Worm (Caenorhabditis elegans) whole organism, L4 larva: ENCODE results near the gene C50B6.7.

ENCODE experiments used
- D1046.2 ChIP-seq: fragments of 200-800 bp; sonication (Bioruptor generic); IDR thresholded peaks from 2 replicates; pipeline ENCODE4 v1.3.6; 2022; ENCODE audit warnings: missing genetic modification characterization, missing compliant biosample characterization
- F10B5.3 ChIP-seq: sonication (generic microtip); optimal IDR thresholded peaks from 2 replicates; lab custom pipeline; 2016; ENCODE audit warnings: mild to moderate bottlenecking, missing genetic modification characterization, missing compliant biosample characterization
- F49E8.2 ChIP-seq: sonication (generic microtip); optimal IDR thresholded peaks from 2 replicates; lab custom pipeline; 2016; ENCODE audit warnings: missing compliant biosample characterization, mild to moderate bottlenecking, missing genetic modification characterization, borderline replicate concordance
- T26A8.4 ChIP-seq: fragments of 200-800 bp; sonication (Bioruptor generic); IDR thresholded peaks from 2 replicates; pipeline ENCODE4 v1.3.6; 2022; ENCODE audit warnings: missing genetic modification characterization, missing compliant biosample characterization
- Y105C5A.15 ChIP-seq: fragments of 200-800 bp; sonication (Bioruptor generic); IDR thresholded peaks from 2 replicates; pipeline ENCODE4 v1.3.6; 2022; ENCODE audit warnings: missing genetic modification characterization, missing compliant biosample characterization
- Y75B8A.6 ChIP-seq: fragments of 200-800 bp; sonication (Bioruptor generic); IDR thresholded peaks from 2 replicates; pipeline ENCODE4 v1.3.6; 2022; ENCODE audit warnings: missing genetic modification reagents, missing genetic modification characterization, missing compliant biosample characterization
- ZK546.5 ChIP-seq, 2 experiments: sonication (generic microtip); optimal IDR thresholded peaks; 2 replicates each; lab custom pipeline; 2017; ENCODE audit warnings: missing biosample characterization in 2 of 2, missing genetic modification characterization in 2 of 2
- aly-2 ChIP-seq: sonication (generic microtip); optimal IDR thresholded peaks from 2 replicates; lab custom pipeline; 2018; ENCODE audit warnings: missing biosample characterization, missing genetic modification characterization
- ceh-20 ChIP-seq: fragments of 200-800 bp; sonication (Bioruptor generic); IDR thresholded peaks from 2 replicates; pipeline ENCODE4 v1.3.6; 2022; ENCODE audit warnings: missing genetic modification reagents, missing genetic modification characterization, missing compliant biosample characterization
- ceh-28 ChIP-seq: fragments of 150-350 bp; optimal IDR thresholded peaks from 2 replicates; lab custom pipeline; 2014; ENCODE audit warnings: missing biosample characterization, missing genetic modification reagents, missing genetic modification characterization
- ceh-32 ChIP-seq: sonication (generic microtip); optimal IDR thresholded peaks from 2 replicates; lab custom pipeline; 2016; ENCODE audit warnings: mild to moderate bottlenecking, missing genetic modification characterization, missing compliant biosample characterization; ENCODE audit not compliant: poor library complexity
- ces-1 ChIP-seq: fragments of 150-350 bp; sonication (generic microtip); optimal IDR thresholded peaks from 4 replicates; lab custom pipeline; 2014; ENCODE audit warnings: missing biosample characterization, missing genetic modification reagents, missing genetic modification characterization
- daf-12 ChIP-seq: fragments of 150-350 bp; optimal IDR thresholded peaks from 2 replicates; lab custom pipeline; 2014; ENCODE audit warnings: missing biosample characterization, missing genetic modification reagents, missing genetic modification characterization
- daf-16 ChIP-seq, 3 experiments: sonication (generic microtip); optimal IDR thresholded peaks; 2 replicates each; lab custom pipeline; 2016 to 2017; ENCODE audit warnings: missing genetic modification characterization in 3 of 3, missing genetic modification reagents in 3 of 3, mild to moderate bottlenecking in 2 of 3, missing compliant biosample characterization in 2 of 3, missing biosample characterization in 1 of 3, moderate library complexity in 1 of 3
- dmd-6 ChIP-seq: fragments of 200-800 bp; sonication (Bioruptor generic); IDR thresholded peaks from 2 replicates; pipeline ENCODE4 v1.3.6; 2022; ENCODE audit warnings: missing genetic modification reagents, missing genetic modification characterization, missing compliant biosample characterization
- dmd-8 ChIP-seq: fragments of 200-800 bp; sonication (Bioruptor generic); IDR thresholded peaks from 2 replicates; pipeline ENCODE4 v1.3.6; 2022; ENCODE audit warnings: missing genetic modification characterization, missing compliant biosample characterization
- dmd-9 ChIP-seq: fragments of 200-800 bp; sonication (Bioruptor generic); IDR thresholded peaks from 2 replicates; pipeline ENCODE4 v1.3.6; 2022; ENCODE audit warnings: missing genetic modification reagents, missing genetic modification characterization, missing compliant biosample characterization
- dve-1 ChIP-seq: sonication (generic microtip); optimal IDR thresholded peaks from 2 replicates; lab custom pipeline; 2017; ENCODE audit warnings: antibody characterized with exemption, mild to moderate bottlenecking, missing genetic modification characterization, missing compliant biosample characterization; ENCODE audit not compliant: insufficient read depth
- hlh-11 ChIP-seq: fragments of 200-800 bp; sonication (Bioruptor generic); optimal IDR thresholded peaks from 2 replicates; lab custom pipeline; 2018; ENCODE audit warnings: mild to moderate bottlenecking, missing genetic modification characterization, missing compliant biosample characterization
- jun-1 ChIP-seq: fragments of 150-350 bp; optimal IDR thresholded peaks from 2 replicates; lab custom pipeline; 2014; ENCODE audit warnings: missing biosample characterization, missing genetic modification reagents, missing genetic modification characterization
- lin-1 ChIP-seq: fragments of 200-800 bp; sonication (Bioruptor generic); IDR thresholded peaks from 2 replicates; pipeline ENCODE4 v1.3.6; 2022; ENCODE audit warnings: missing genetic modification reagents, missing genetic modification characterization, missing compliant biosample characterization
- madf-5 ChIP-seq, 2 experiments: fragments of 200-800 bp; sonication (Bioruptor generic); IDR thresholded peaks; 2 replicates each; pipeline ENCODE4 v1.3.6; 2022; ENCODE audit warnings: missing compliant biosample characterization in 2 of 2, missing genetic modification characterization in 2 of 2
- mdt-29 ChIP-seq: fragments of 200-800 bp; sonication (Bioruptor generic); IDR thresholded peaks from 2 replicates; pipeline ENCODE4 v1.3.6; 2022; ENCODE audit warnings: missing genetic modification reagents, missing genetic modification characterization, missing compliant biosample characterization
- mep-1 ChIP-seq: fragments of 150-350 bp; sonication (generic microtip); optimal IDR thresholded peaks from 3 replicates; lab custom pipeline; 2014; ENCODE audit warnings: missing biosample characterization, missing genetic modification characterization
- nhr-10 ChIP-seq: fragments of 150-350 bp; optimal IDR thresholded peaks from 2 replicates; lab custom pipeline; 2014; ENCODE audit warnings: missing biosample characterization, missing genetic modification characterization
- nhr-237 ChIP-seq: sonication (generic microtip); optimal IDR thresholded peaks from 2 replicates; lab custom pipeline; 2017; ENCODE audit warnings: missing biosample characterization, missing genetic modification characterization
- nhr-25 ChIP-seq: sonication (generic microtip); optimal IDR thresholded peaks from 2 replicates; lab custom pipeline; 2017; ENCODE audit warnings: missing genetic modification characterization, mild to moderate bottlenecking, missing compliant biosample characterization, antibody characterized with exemption, moderate library complexity, borderline replicate concordance; ENCODE audit not compliant: insufficient read depth
- nhr-28 ChIP-seq: fragments of 150-350 bp; optimal IDR thresholded peaks from 2 replicates; lab custom pipeline; 2014; ENCODE audit warnings: missing biosample characterization, missing genetic modification characterization
- nhr-41 ChIP-seq: fragments of 200-800 bp; sonication (Bioruptor generic); IDR thresholded peaks from 2 replicates; pipeline ENCODE4 v1.3.6; 2022; ENCODE audit warnings: missing genetic modification reagents, missing genetic modification characterization, missing compliant biosample characterization
- nhr-77 ChIP-seq: fragments of 150-350 bp; optimal IDR thresholded peaks from 2 replicates; lab custom pipeline; 2014; ENCODE audit warnings: missing biosample characterization, missing genetic modification characterization
- pqm-1 ChIP-seq: sonication (generic microtip); optimal IDR thresholded peaks from 2 replicates; lab custom pipeline; 2017; ENCODE audit warnings: missing biosample characterization, missing genetic modification characterization
- sdz-12 ChIP-seq: fragments of 200-800 bp; sonication (Bioruptor generic); optimal IDR thresholded peaks from 2 replicates; lab custom pipeline; 2018; ENCODE audit warnings: mild to moderate bottlenecking, missing genetic modification characterization, missing compliant biosample characterization
- skn-1 ChIP-seq: fragments of 150-350 bp; optimal IDR thresholded peaks from 2 replicates; lab custom pipeline; 2014; ENCODE audit warnings: missing biosample characterization, missing genetic modification characterization
- snpc-1.2 ChIP-seq: fragments of 200-800 bp; sonication (Bioruptor generic); IDR thresholded peaks from 2 replicates; pipeline ENCODE4 v1.3.6; 2022; ENCODE audit warnings: missing genetic modification reagents, missing genetic modification characterization, missing compliant biosample characterization
- tag-97 ChIP-seq: fragments of 200-800 bp; sonication (Bioruptor generic); IDR thresholded peaks from 2 replicates; pipeline ENCODE4 v1.3.6; 2022; ENCODE audit warnings: missing genetic modification characterization, missing compliant biosample characterization
- unc-62 ChIP-seq, 3 experiments: fragments of 150-350 bp in 1 of 3; sonication (generic microtip); optimal IDR thresholded peaks in 2 of 3; peaks in 1 of 3; 1 replicate in 1 of 3; 2 replicates in 2 of 3; lab custom pipeline; 2014 to 2017; ENCODE audit warnings: missing biosample characterization in 3 of 3, missing genetic modification characterization in 3 of 3, missing genetic modification reagents in 3 of 3, missing genotype in 1 of 3
- zag-1 ChIP-seq: fragments of 150-350 bp; optimal IDR thresholded peaks from 2 replicates; lab custom pipeline; 2014; ENCODE audit warnings: missing biosample characterization, missing genetic modification characterization
- zfp-3 ChIP-seq: fragments of 200-800 bp; sonication (Bioruptor generic); conservative IDR thresholded peaks from 2 replicates; pipeline ENCODE4 v1.3.6; 2022; ENCODE audit warnings: missing genetic modification reagents, missing genetic modification characterization, missing compliant biosample characterization
- zip-2 ChIP-seq: fragments of 150-350 bp; optimal IDR thresholded peaks from 2 replicates; lab custom pipeline; 2014; ENCODE audit warnings: missing biosample characterization, missing genetic modification characterization
- ztf-7 ChIP-seq: fragments of 150-350 bp; optimal IDR thresholded peaks from 2 replicates; lab custom pipeline; 2014; ENCODE audit warnings: missing biosample characterization, missing genetic modification characterization

The C50B6.7 gene

DNA sequence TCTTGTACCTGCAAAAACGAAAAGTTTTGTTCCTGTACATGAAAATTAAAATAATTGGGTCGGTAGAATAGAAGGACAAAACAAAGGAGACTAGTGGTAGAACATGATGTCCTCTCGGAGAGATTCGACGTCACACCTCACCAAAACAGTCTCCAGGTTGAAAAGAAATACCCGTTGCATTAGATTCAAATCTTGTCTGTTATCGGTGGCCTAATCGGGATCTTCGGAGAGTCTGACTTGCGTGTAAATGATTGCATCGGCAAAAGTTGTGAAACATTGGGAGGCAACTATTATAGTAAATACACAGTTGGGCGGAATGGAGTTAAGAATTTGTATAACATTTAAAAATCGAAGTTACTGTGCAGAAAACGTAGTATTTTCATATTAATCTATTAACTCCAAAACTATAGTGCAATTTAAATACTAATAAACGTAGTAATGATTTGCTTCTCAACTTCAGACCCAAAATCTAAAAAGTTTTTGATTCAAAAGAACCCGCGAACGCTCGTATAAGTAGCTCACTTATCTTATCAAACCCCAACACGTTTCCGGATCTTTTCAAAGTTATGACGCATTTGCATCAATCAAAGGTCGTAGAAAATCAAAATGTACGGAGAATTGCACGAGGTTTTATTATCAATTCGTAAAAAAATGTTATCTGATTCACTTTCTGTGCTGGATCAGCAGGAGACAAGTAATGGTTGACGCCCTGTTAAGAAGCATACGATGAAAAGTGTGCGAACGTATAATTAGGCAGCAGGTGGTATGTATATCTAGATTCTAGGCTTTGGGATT lies 8.8 kb upstream of the C50B6.7 start, which contains the start of gene nhr-168 (continued):
- TF ChIP-seq dmd-6 (GFP tag; lab: Robert Waterston, UW) = peak; percentile 88
- no peak for TF ChIP-seq snpc-1.2 (GFP tag; lab: Robert Waterston, UW)
- no peak for TF ChIP-seq zag-1 (tag; lab: Kevin White, UChicago)
- TF ChIP-seq dmd-9 = no peak
- no peak for TF ChIP-seq zip-2
- TF ChIP-seq zfp-3 (GFP tag; lab: Robert Waterston, UW) = no peak
- TF ChIP-seq nhr-10 (tag; lab: Kevin White, UChicago) = no peak
- TF ChIP-seq T26A8.4 (GFP tag; lab: Robert Waterston, UW) = no peak
- TF ChIP-seq mdt-29 (GFP tag; lab: Robert Waterston, UW) = no peak
- TF ChIP-seq ces-1 (GFP tag; lab: Kevin White, UChicago) = no peak
- TF ChIP-seq skn-1 (tag; lab: Kevin White, UChicago) = no peak
- no peak for TF ChIP-seq nhr-25 (tag; lab: Kevin White, UChicago)
- no peak for TF ChIP-seq daf-12 (tag; lab: Kevin White, UChicago)
- no peak for TF ChIP-seq jun-1 (tag; lab: Kevin White, UChicago)
- TF ChIP-seq Y105C5A.15 (GFP tag; lab: Robert Waterston, UW) = no peak
- no peak for TF ChIP-seq sdz-12 (GFP tag; lab: Kevin White, UChicago)
- TF ChIP-seq pqm-1 = no peak
- TF ChIP-seq nhr-28 = peak; percentile 55
- TF ChIP-seq F10B5.3 = no peak
- TF ChIP-seq ZK546.5 (tag; optimal IDR thresholded peaks at IDR 0.05; lab: Kevin White, UChicago) = no peak
- peak in 1 of 2 experiments; percentile 30 for TF ChIP-seq unc-62 (GFP tag; optimal IDR thresholded peaks at IDR 0.05 in 1 of 2; lab: Kevin White, UChicago)
- no peak for TF ChIP-seq unc-62 (tag; optimal IDR thresholded peaks at IDR 0.05; lab: Kevin White, UChicago)
- TF ChIP-seq ceh-20 (GFP tag; lab: Robert Waterston, UW) = no peak
- TF ChIP-seq dve-1 (tag; lab: Kevin White, UChicago) = peak; percentile 49
- TF ChIP-seq tag-97 = no peak
- no peak for TF ChIP-seq daf-16 (GFP tag; optimal IDR thresholded peaks at IDR 0.05; lab: Kevin White, UChicago)
- peak; percentile 32 for TF ChIP-seq daf-16 (tag; optimal IDR thresholded peaks at IDR 0.05; lab: Kevin White, UChicago)
- TF ChIP-seq D1046.2 = no peak
- no peak for TF ChIP-seq hlh-11
- no peak for TF ChIP-seq F49E8.2
- no peak for TF ChIP-seq ceh-32 (tag; lab: Kevin White, UChicago)
- TF ChIP-seq nhr-237 (tag; lab: Kevin White, UChicago) = no peak
- TF ChIP-seq lin-1 (GFP tag; lab: Robert Waterston, UW) = 0 out of 2 replicates have a peak, but pooled peaks have one; percentile 25
- no peak for TF ChIP-seq ceh-28 (tag; lab: Kevin White, UChicago)

- TF ChIP-seq snpc-1.2 (GFP tag; lab: Robert Waterston, UW) (no peak), Y75B8A.6 (no peak), nhr-41 (GFP tag; lab: Robert Waterston, UW) (no peak), mep-1 (tag; lab: Kevin White, UChicago) (no peak), dmd-9 (no peak), nhr-77 (tag; lab: Kevin White, UChicago) (no peak), dmd-8 (GFP tag; lab: Robert Waterston, UW) (no peak), jun-1 (tag; lab: Kevin White, UChicago) (no peak), madf-5 (GFP tag; IDR thresholded peaks at IDR 0.05; lab: Robert Waterston, UW) (no peak), zag-1 (tag; lab: Kevin White, UChicago) (no peak), ztf-7 (tag; lab: Kevin White, UChicago) (no peak), aly-2 (tag; lab: Kevin White, UChicago) (no peak)
Observed at ce11 chrV:13330919-13331318, 6.1 kb upstream of the C50B6.7 start, which contains the start of gene nhr-129. nhr-129 (minus strand) TSS chrV:13331019.
